Fruit fly (Drosophila melanogaster) whole organism, embryonic: ENCODE measurements around the gene Vm26Ac.

ENCODE experiments used
- Aef1 ChIP-seq: fragments of 200-800 bp; sonication (Bioruptor generic); IDR thresholded peaks from 3 replicates; pipeline ENCODE4 v1.3.6; 2022; ENCODE audit warnings: missing biosample characterization, missing genetic modification characterization
- Atf-2 ChIP-seq: fragments of 200-800 bp; sonication (Bioruptor generic); optimal IDR thresholded peaks from 2 replicates; lab custom pipeline; 2016; ENCODE audit warnings: missing biosample characterization, missing genetic modification characterization
- CG10431 ChIP-seq: fragments of 200-800 bp; sonication (Bioruptor generic); optimal IDR thresholded peaks from 3 replicates; lab custom pipeline; 2018; ENCODE audit warnings: missing biosample characterization, mild to moderate bottlenecking, missing genetic modification characterization
- CG12155 ChIP-seq: fragments of 200-800 bp; sonication (Bioruptor generic); optimal IDR thresholded peaks from 3 replicates; lab custom pipeline; 2016; ENCODE audit warnings: missing biosample characterization, missing genetic modification characterization
- CG12769 ChIP-seq: fragments of 200-800 bp; sonication (Bioruptor generic); optimal IDR thresholded peaks from 2 replicates; lab custom pipeline; 2019; ENCODE audit warnings: missing biosample characterization, mild to moderate bottlenecking, missing genetic modification characterization, moderate library complexity
- CG12942 ChIP-seq: fragments of 200-800 bp; sonication (Bioruptor generic); optimal IDR thresholded peaks from 3 replicates; lab custom pipeline; 2016; ENCODE audit warnings: missing biosample characterization, missing genetic modification characterization
- CG14014 ChIP-seq: fragments of 200-800 bp; sonication (Bioruptor generic); IDR thresholded peaks from 2 replicates; pipeline ENCODE4 v1.3.6; 2022; ENCODE audit warnings: missing biosample characterization, missing genetic modification characterization
- CG15696 ChIP-seq: fragments of 200-800 bp; sonication (Bioruptor generic); optimal IDR thresholded peaks from 2 replicates; lab custom pipeline; 2019; ENCODE audit warnings: missing biosample characterization, mild to moderate bottlenecking, missing genetic modification characterization, moderate library complexity
- CG2129 ChIP-seq: fragments of 200-800 bp; sonication (Bioruptor generic); IDR thresholded peaks from 2 replicates; pipeline ENCODE4 v1.3.6; 2022; ENCODE audit warnings: missing biosample characterization, missing genetic modification characterization; ENCODE audit not compliant: partially characterized antibody
- CG31224 ChIP-seq: fragments of 200-800 bp; sonication (Bioruptor generic); IDR thresholded peaks from 2 replicates; pipeline ENCODE4 v1.3.6; 2022; ENCODE audit warnings: missing biosample characterization, missing genetic modification characterization
- CG34224 ChIP-seq: fragments of 200-800 bp; sonication (Bioruptor generic); IDR thresholded peaks from 3 replicates; pipeline ENCODE4 v1.3.6; 2022; ENCODE audit warnings: missing biosample characterization, missing genetic modification characterization; ENCODE audit not compliant: partially characterized antibody
- CG3838 ChIP-seq: fragments of 200-800 bp; sonication (Bioruptor generic); optimal IDR thresholded peaks from 3 replicates; lab custom pipeline; 2016; ENCODE audit warnings: missing biosample characterization, missing genetic modification characterization
- CG42726 ChIP-seq: fragments of 200-800 bp; sonication (Bioruptor generic); IDR thresholded peaks from 2 replicates; pipeline ENCODE4 v1.3.6; 2022; ENCODE audit warnings: missing biosample characterization, missing genetic modification characterization; ENCODE audit not compliant: partially characterized antibody
- CG5180 ChIP-seq: fragments of 200-800 bp; sonication (Bioruptor generic); optimal IDR thresholded peaks from 3 replicates; lab custom pipeline; 2017; ENCODE audit warnings: missing biosample characterization, missing genetic modification characterization, mild to moderate bottlenecking, moderate library complexity, missing genetic modification reagents
- CG6791 ChIP-seq: fragments of 200-800 bp; sonication (Bioruptor generic); IDR thresholded peaks from 3 replicates; pipeline ENCODE4 v1.3.6; 2022; ENCODE audit warnings: missing biosample characterization, missing genetic modification characterization; ENCODE audit not compliant: partially characterized antibody
- CG7271 ChIP-seq: fragments of 200-800 bp; sonication (Bioruptor generic); optimal IDR thresholded peaks from 2 replicates; lab custom pipeline; 2018; ENCODE audit warnings: missing biosample characterization, mild to moderate bottlenecking, missing genetic modification characterization, moderate library complexity
- CG9215 ChIP-seq: fragments of 200-800 bp; sonication (Bioruptor generic); IDR thresholded peaks from 2 replicates; pipeline ENCODE4 v1.3.6; 2022; ENCODE audit warnings: missing biosample characterization, missing genetic modification characterization
- CkIIα-i1 ChIP-seq: fragments of 200-800 bp; sonication (Bioruptor generic); IDR thresholded peaks from 2 replicates; pipeline ENCODE4 v1.3.6; 2022; ENCODE audit warnings: missing biosample characterization, missing genetic modification characterization
- D19B ChIP-seq: fragments of 200-800 bp; sonication (Bioruptor generic); optimal IDR thresholded peaks from 2 replicates; lab custom pipeline; 2017; ENCODE audit warnings: missing biosample characterization, mild to moderate bottlenecking, missing genetic modification characterization
- Dll ChIP-seq: fragments of 200-800 bp; sonication (Bioruptor generic); IDR thresholded peaks from 4 replicates; pipeline ENCODE4 v1.3.6; 2022; ENCODE audit warnings: missing biosample characterization, missing genetic modification characterization; ENCODE audit not compliant: partially characterized antibody
- Ets65A ChIP-seq: fragments of 200-800 bp; sonication (Bioruptor generic); peaks from one replicate; lab custom pipeline; 2016; ENCODE audit warnings: missing biosample characterization, missing genetic modification characterization
- Fer1 ChIP-seq: fragments of 200-800 bp; sonication (Bioruptor generic); optimal IDR thresholded peaks from 2 replicates; lab custom pipeline; 2017; ENCODE audit warnings: missing biosample characterization, mild to moderate bottlenecking, missing genetic modification characterization
- Gug ChIP-seq: fragments of 200-800 bp; sonication (Bioruptor generic); IDR thresholded peaks from 4 replicates; pipeline ENCODE4 v1.3.6; 2022; ENCODE audit warnings: missing biosample characterization, missing genetic modification characterization
- Optix ChIP-seq: fragments of 200-800 bp; sonication (Bioruptor generic); IDR thresholded peaks from 3 replicates; pipeline ENCODE4 v1.3.6; 2022; ENCODE audit warnings: missing biosample characterization, missing genetic modification characterization
- Ptx1 ChIP-seq: fragments of 200-800 bp; sonication (Bioruptor generic); IDR thresholded peaks from 2 replicates; pipeline ENCODE4 v1.3.6; 2022; ENCODE audit warnings: missing biosample characterization, missing genetic modification characterization
- Six4 ChIP-seq: fragments of 200-800 bp; sonication (Bioruptor generic); optimal IDR thresholded peaks from 2 replicates; lab custom pipeline; 2016; ENCODE audit warnings: missing biosample characterization, missing genetic modification characterization
- Vsx1 ChIP-seq: fragments of 200-800 bp; sonication (Bioruptor generic); optimal IDR thresholded peaks from 2 replicates; lab custom pipeline; 2017; ENCODE audit warnings: missing biosample characterization, mild to moderate bottlenecking, missing genetic modification characterization, missing genetic modification reagents
- abd-A ChIP-seq: fragments of 200-800 bp; sonication (Bioruptor generic); optimal IDR thresholded peaks from 3 replicates; lab custom pipeline; 2019; ENCODE audit warnings: missing biosample characterization, mild to moderate bottlenecking, missing genetic modification characterization, moderate library complexity
- al ChIP-seq: fragments of 200-800 bp; sonication (Bioruptor generic); IDR thresholded peaks from 2 replicates; pipeline ENCODE4 v1.3.6; 2022; ENCODE audit warnings: missing biosample characterization, missing genetic modification characterization
- bowl ChIP-seq: fragments of 200-800 bp; sonication (Bioruptor generic); IDR thresholded peaks from 2 replicates; pipeline ENCODE4 v1.3.6; 2022; ENCODE audit warnings: missing biosample characterization, missing genetic modification characterization
- dmrt99B ChIP-seq: fragments of 200-800 bp; sonication (Bioruptor generic); optimal IDR thresholded peaks from 2 replicates; lab custom pipeline; 2018; ENCODE audit warnings: missing biosample characterization, mild to moderate bottlenecking, missing genetic modification characterization, moderate library complexity
- dysf ChIP-seq: fragments of 200-800 bp; sonication (Bioruptor generic); IDR thresholded peaks from 3 replicates; pipeline ENCODE4 v1.3.6; 2022; ENCODE audit warnings: missing biosample characterization, missing genetic modification characterization
- gfzf ChIP-seq: fragments of 200-800 bp; sonication (Bioruptor generic); optimal IDR thresholded peaks from 2 replicates; lab custom pipeline; 2016; ENCODE audit warnings: missing biosample characterization, mild to moderate bottlenecking, missing genetic modification characterization, moderate library complexity
- gro ChIP-seq: fragments of 200-800 bp; sonication (Bioruptor generic); optimal IDR thresholded peaks from 2 replicates; lab custom pipeline; 2016; ENCODE audit warnings: missing biosample characterization, missing genetic modification characterization
- h ChIP-seq: fragments of >200 bp; optimal IDR thresholded peaks from 2 replicates; lab custom pipeline; 2017
- lab ChIP-seq: fragments of 200-800 bp; sonication (Bioruptor generic); optimal IDR thresholded peaks from 3 replicates; lab custom pipeline; 2017; ENCODE audit warnings: missing biosample characterization, missing genetic modification characterization, mild to moderate bottlenecking, moderate library complexity, missing genetic modification reagents
- mirr ChIP-seq: fragments of 200-800 bp; sonication (Bioruptor generic); optimal IDR thresholded peaks from 3 replicates; lab custom pipeline; 2018; ENCODE audit warnings: missing biosample characterization, mild to moderate bottlenecking, missing genetic modification characterization
- oc ChIP-seq: fragments of 200-800 bp; sonication (Bioruptor generic); optimal IDR thresholded peaks from 2 replicates; lab custom pipeline; 2018; ENCODE audit warnings: missing biosample characterization, mild to moderate bottlenecking, missing genetic modification characterization, moderate library complexity
- odd ChIP-seq: fragments of 200-800 bp; sonication (Bioruptor generic); optimal IDR thresholded peaks from 2 replicates; lab custom pipeline; 2017; ENCODE audit warnings: missing biosample characterization, mild to moderate bottlenecking, missing genetic modification characterization
- otp ChIP-seq: fragments of 200-800 bp; sonication (Bioruptor generic); IDR thresholded peaks from 3 replicates; pipeline ENCODE4, ENCODE4 v1.3.6; 2022; ENCODE audit warnings: missing biosample characterization, missing genetic modification characterization
- pzg ChIP-seq: fragments of 200-800 bp; sonication (Bioruptor generic); optimal IDR thresholded peaks from 3 replicates; lab custom pipeline; 2018; ENCODE audit warnings: missing biosample characterization, mild to moderate bottlenecking, missing genetic modification characterization, moderate library complexity
- run ChIP-seq: fragments of 200-800 bp; sonication (Bioruptor generic); optimal IDR thresholded peaks from 3 replicates; lab custom pipeline; 2018; ENCODE audit warnings: missing biosample characterization, mild to moderate bottlenecking, missing genetic modification characterization
- sens-2 ChIP-seq: fragments of 200-800 bp; sonication (Bioruptor generic); IDR thresholded peaks from 2 replicates; pipeline ENCODE4 v1.3.6; 2022; ENCODE audit warnings: missing biosample characterization, missing genetic modification characterization
- sr ChIP-seq: fragments of 200-800 bp; sonication (Bioruptor generic); IDR thresholded peaks from 3 replicates; pipeline ENCODE4 v1.3.6; 2022; ENCODE audit warnings: missing biosample characterization, missing genetic modification characterization
- tll ChIP-seq, 2 experiments: fragments of 200-800 bp in 1 of 2; fragments of >200 bp in 1 of 2; sonication (Bioruptor generic) in 1 of 2; optimal IDR thresholded peaks; 2 replicates each; lab custom pipeline; 2017 to 2019; ENCODE audit warnings: missing biosample characterization in 2 of 2, missing genetic modification characterization in 2 of 2, mild to moderate bottlenecking in 1 of 2, moderate library complexity in 1 of 2
- tna ChIP-seq: fragments of 200-800 bp; sonication (Bioruptor generic); IDR thresholded peaks from 2 replicates; pipeline ENCODE4 v1.3.6; 2022; ENCODE audit warnings: missing biosample characterization, missing genetic modification characterization; ENCODE audit not compliant: partially characterized antibody
- zf30C ChIP-seq: fragments of 200-800 bp; sonication (Bioruptor generic); optimal IDR thresholded peaks from 3 replicates; lab custom pipeline; 2018; ENCODE audit warnings: missing biosample characterization, mild to moderate bottlenecking, missing genetic modification characterization

Gene Vm26Ac

dm6 chr2L:5943229-5944078 lies 15.0 kb downstream of the Vm26Ac start, which contains the start of the genes Sfp26Ad and Gpdh1 (continued):
- peak; percentile 78 for TF ChIP-seq CG12769 (tag; lab: Kevin White, UChicago)
- peak; percentile 98 for TF ChIP-seq Ets65A (GFP tag; lab: Kevin White, UChicago)
- TF ChIP-seq CG7271 = no peak
- TF ChIP-seq CG14014 = peak; percentile 56; the same call in 1 of the 2 replicates
- TF ChIP-seq Vsx1 (GFP tag; lab: Kevin White, UChicago) = peak; percentile 23
- TF ChIP-seq Aef1 (GFP tag; lab: Robert Waterston, UW) = peak; percentile 63; the same call in 1 of the 3 replicates
- peak; percentile 67; the same call in 2 of the 3 replicates for TF ChIP-seq dysf
- TF ChIP-seq sens-2 (GFP tag; lab: Robert Waterston, UW) = 0 out of 2 replicates have a peak, but pooled peaks have one; percentile 5
- no peak for TF ChIP-seq bowl (GFP tag; lab: Robert Waterston, UW)
- peak; percentile 46 for TF ChIP-seq oc
- TF ChIP-seq CG34224 (GFP tag; lab: Robert Waterston, UW) = peak; percentile 22; the same call in 1 of the 3 replicates
- peak; percentile 68 for TF ChIP-seq Six4 (GFP tag; lab: Kevin White, UChicago)
- TF ChIP-seq zf30C (GFP tag; lab: Kevin White, UChicago) = no peak
- peak; percentile 59; the same call in 1 of the 3 replicates for TF ChIP-seq sr (GFP tag; lab: Robert Waterston, UW)
- peak; percentile 53 for TF ChIP-seq Ptx1
- 0 out of 3 replicates have a peak, but pooled peaks have one; percentile 40 for TF ChIP-seq Optix (GFP tag; lab: Robert Waterston, UW)
- TF ChIP-seq tna (GFP tag; lab: Robert Waterston, UW) = no peak; the same call in 1 of the 2 replicates
- TF ChIP-seq D19B (GFP tag; lab: Kevin White, UChicago) = peak; percentile 41
- TF ChIP-seq Dll (GFP tag; lab: Robert Waterston, UW) = peak; percentile 77
- TF ChIP-seq CG42726 (GFP tag; lab: Robert Waterston, UW) = 0 out of 2 replicates have a peak, but pooled peaks have one; percentile 17
- peak; percentile 18 for TF ChIP-seq CG3838 (GFP tag; lab: Kevin White, UChicago)
- peak; percentile 31 for TF ChIP-seq gfzf (GFP tag; lab: Kevin White, UChicago)
- peak; percentile 70 for TF ChIP-seq gro (GFP tag; lab: Kevin White, UChicago)
- peak; percentile 62 for TF ChIP-seq CG9215 (GFP tag; lab: Robert Waterston, UW)
- TF ChIP-seq h (lab: Kevin White, UChicago) = no peak
- peak; percentile 72 for TF ChIP-seq mirr (GFP tag; lab: Kevin White, UChicago)
- TF ChIP-seq otp (GFP tag; lab: Robert Waterston, UW) = no peak
- TF ChIP-seq lab (GFP tag; lab: Kevin White, UChicago) = peak; percentile 87
- peak; percentile 48; the same call in 1 of the 2 replicates for TF ChIP-seq al
- peak; percentile 50; the same call in 3 of the 4 replicates for TF ChIP-seq Gug (GFP tag; lab: Robert Waterston, UW)
- TF ChIP-seq CkIIα-i1 (GFP tag; lab: Robert Waterston, UW) = no peak
- TF ChIP-seq CG10431 (GFP tag; lab: Kevin White, UChicago) = no peak
- peak; percentile 84 for TF ChIP-seq Fer1
- peak; percentile 71 for TF ChIP-seq CG12942 (GFP tag; lab: Kevin White, UChicago)
- TF ChIP-seq Atf-2 (GFP tag; lab: Kevin White, UChicago) = peak; percentile 34
- peak in 1 of 2 experiments; percentile 12 for TF ChIP-seq tll (GFP tag; optimal IDR thresholded peaks at IDR 0.05; lab: Kevin White, UChicago)
- TF ChIP-seq CG6791 (GFP tag; lab: Robert Waterston, UW) = peak; percentile 42; the same call in 1 of the 3 replicates
- peak; percentile 46 for TF ChIP-seq CG15696 (tag; lab: Kevin White, UChicago)
- TF ChIP-seq pzg (GFP tag; lab: Kevin White, UChicago) = peak; percentile 96
- peak; percentile 55 for TF ChIP-seq dmrt99B (tag; lab: Kevin White, UChicago)
- TF ChIP-seq CG5180 (GFP tag; lab: Kevin White, UChicago) = peak; percentile 17
- no peak for TF ChIP-seq odd (GFP tag; lab: Kevin White, UChicago)
- TF ChIP-seq CG12155 (GFP tag; lab: Kevin White, UChicago) = peak; percentile 85
- TF ChIP-seq abd-A = no peak
- TF ChIP-seq CG2129 (GFP tag; lab: Robert Waterston, UW) = no peak
- no peak for TF ChIP-seq CG31224
- TF ChIP-seq run (tag; lab: Kevin White, UChicago) = peak; percentile 40
